Worm (Caenorhabditis elegans): ENCODE data around the gene Y57A10A.27.

ce11 chrII:12309614-12310013 is 34.8 kb upstream of the Y57A10A.27 start, which contains the start of gene C50E10.2:
- no peak for TF ChIP-seq unc-130 (tag; optimal IDR thresholded peaks at IDR 0.05)
- no peak for TF ChIP-seq elt-2 (tag; optimal IDR thresholded peaks at IDR 0.05)
- no peak for TF ChIP-seq mdl-1 (tag; optimal IDR thresholded peaks at IDR 0.05)
- no peak for TF ChIP-seq ztf-4 (tag; optimal IDR thresholded peaks at IDR 0.05)
- no peak for TF ChIP-seq ceh-82 (tag; optimal IDR thresholded peaks at IDR 0.05)
- TF ChIP-seq tbx-2 (tag; optimal IDR thresholded peaks at IDR 0.05), result no peak
- no peak for TF ChIP-seq pqm-1 (tag; optimal IDR thresholded peaks at IDR 0.05)
- no peak for TF ChIP-seq nhr-11 (tag; optimal IDR thresholded peaks at IDR 0.05)
- TF ChIP-seq ama-1 (optimal IDR thresholded peaks at IDR 0.05), result no peak
- TF ChIP-seq blmp-1 (tag; optimal IDR thresholded peaks at IDR 0.05), result no peak
- no peak for TF ChIP-seq lsy-2 (tag; optimal IDR thresholded peaks at IDR 0.05)
- TF ChIP-seq irx-1 (tag; optimal IDR thresholded peaks at IDR 0.05), result no peak
- TF ChIP-seq zip-4 (GFP tag; optimal IDR thresholded peaks at IDR 0.05), result no peak
